Worm (Caenorhabditis elegans): ENCODE data around the gene nhr-91.

nhr-91 gene

DNA sequence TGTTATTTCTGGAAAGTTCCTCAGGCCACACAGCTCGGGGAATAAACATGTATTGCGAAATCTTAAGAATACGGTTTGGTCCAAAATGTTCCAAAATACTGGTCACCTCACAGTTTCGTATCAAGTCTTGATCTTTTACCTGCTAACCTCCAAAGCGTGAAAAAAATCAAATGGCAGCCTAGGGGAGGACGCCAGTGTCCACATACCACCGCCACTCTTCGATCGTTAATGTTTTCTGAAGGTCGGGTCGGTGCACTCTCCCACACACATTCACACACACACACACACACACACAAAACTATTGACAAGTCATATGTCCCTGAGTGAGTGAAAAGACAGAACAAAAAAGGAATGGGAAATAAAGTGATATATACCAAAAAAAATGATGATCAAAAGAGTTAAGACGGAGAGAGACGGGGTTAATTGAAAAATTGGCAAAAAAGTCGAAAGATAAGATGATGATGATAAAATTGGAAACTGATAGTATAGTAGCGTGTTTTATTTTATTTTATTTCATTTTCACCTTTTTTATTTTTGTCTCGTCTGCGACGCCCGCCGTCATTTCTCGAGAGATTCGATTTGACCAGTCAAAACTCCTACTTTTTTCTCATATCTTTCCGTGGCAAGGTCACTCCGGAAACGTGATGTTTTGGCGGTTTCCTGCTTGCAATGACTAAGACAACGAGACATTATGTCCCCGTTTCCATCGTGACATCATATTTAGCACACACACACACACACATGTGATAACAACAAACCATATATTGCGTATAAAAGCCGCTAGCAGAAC is 30.8 kb downstream of the nhr-91 start, which contains the start of gene Y15E3A.5 (continued):
- peak; percentile 74 for TF ChIP-seq crh-2 (tag; optimal IDR thresholded peaks at IDR 0.05)
- TF ChIP-seq nhr-129 (tag; optimal IDR thresholded peaks at IDR 0.05), result peak; percentile 89
- peak; percentile 87 for TF ChIP-seq sma-9 (GFP tag; optimal IDR thresholded peaks at IDR 0.05)
- no peak for TF ChIP-seq sma-9 (tag; optimal IDR thresholded peaks at IDR 0.05)

DNA sequence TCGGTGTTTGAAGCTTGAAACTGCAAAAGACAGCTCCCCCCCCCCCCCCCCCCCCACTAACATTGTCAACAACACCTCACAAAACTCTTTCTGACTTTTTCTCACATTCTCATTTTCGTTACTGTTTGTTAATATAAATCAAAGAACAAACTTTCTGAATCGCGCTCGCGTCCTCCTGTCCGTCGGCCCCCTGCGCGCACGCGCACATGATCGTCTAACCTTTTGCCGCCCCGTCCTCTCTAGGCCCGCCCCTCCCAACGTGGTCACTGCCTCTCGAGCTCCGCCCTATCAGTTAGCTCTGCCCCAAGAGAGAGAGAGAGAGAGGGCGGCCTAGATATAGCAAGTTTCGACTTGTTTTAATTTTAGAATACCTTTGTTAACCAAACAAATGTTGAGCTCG is 31.6 kb downstream of the nhr-91 start:
- TF ChIP-seq F13H6.1 (tag; optimal IDR thresholded peaks at IDR 0.05) (peak; percentile 58), ama-1 (optimal IDR thresholded peaks at IDR 0.05) (peak; percentile 54), mbf-1 (tag; optimal IDR thresholded peaks at IDR 0.05) (no peak), sma-9 (GFP tag; optimal IDR thresholded peaks at IDR 0.05) (peak; percentile 57), sma-9 (tag; optimal IDR thresholded peaks at IDR 0.05) (no peak), skn-1 (tag; optimal IDR thresholded peaks at IDR 0.05) (no peak), mdl-1 (tag; optimal IDR thresholded peaks at IDR 0.05) (peak in 1 of 2 experiments; percentile 11)

DNA sequence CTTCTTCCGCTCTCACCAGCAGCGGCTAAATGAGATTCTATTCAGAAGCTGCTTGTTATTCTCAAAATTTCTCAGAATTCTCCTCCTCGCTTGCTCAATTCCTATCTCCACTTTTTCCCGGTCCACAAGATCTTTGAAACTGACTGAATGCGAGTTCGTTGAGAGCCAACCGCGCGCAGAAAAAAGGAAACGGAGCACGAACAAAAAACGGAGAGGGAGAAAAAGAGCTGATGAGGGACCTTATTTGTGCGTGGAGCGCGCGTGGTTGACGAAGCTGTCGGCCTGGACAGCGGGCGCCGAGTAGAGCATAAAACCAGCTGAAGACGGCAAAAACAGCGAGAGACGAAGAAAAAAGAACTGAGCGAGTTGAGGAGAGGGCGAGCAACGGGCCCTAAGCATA is 32.9 kb downstream of the nhr-91 start:
- TF ChIP-seq C34F6.9 (tag; optimal IDR thresholded peaks at IDR 0.05) (peak; percentile 12), alr-1 (tag; optimal IDR thresholded peaks at IDR 0.05) (no peak), lsy-2 (tag; optimal IDR thresholded peaks at IDR 0.05) (peak in 1 of 2 experiments; percentile 23), Y55F3AM.14 (GFP tag; optimal IDR thresholded peaks at IDR 0.05) (peak; percentile 37), skn-1 (tag; optimal IDR thresholded peaks at IDR 0.05) (no peak), aly-2 (tag; optimal IDR thresholded peaks at IDR 0.05) (no peak), zag-1 (tag; optimal IDR thresholded peaks at IDR 0.05) (peak; percentile 52), lin-13 (GFP tag; optimal IDR thresholded peaks at IDR 0.05) (no peak), peb-1 (tag; optimal IDR thresholded peaks at IDR 0.05) (no peak), sem-4 (tag; optimal IDR thresholded peaks at IDR 0.05) (peak; percentile 35), unc-55 (GFP tag; optimal IDR thresholded peaks at IDR 0.05) (peak; percentile 10), mdl-1 (tag; optimal IDR thresholded peaks at IDR 0.05) (peak; percentile 49 to 59), F13H6.1 (tag; optimal IDR thresholded peaks at IDR 0.05) (peak; percentile 57), egl-27 (tag; optimal IDR thresholded peaks at IDR 0.05) (no peak), nhr-12 (tag; optimal IDR thresholded peaks at IDR 0.05) (no peak), lin-11 (tag; optimal IDR thresholded peaks at IDR 0.05) (peak; percentile 20), dmd-4 (tag; optimal IDR thresholded peaks at IDR 0.05) (no peak), nhr-129 (tag; optimal IDR thresholded peaks at IDR 0.05) (peak; percentile 31), nhr-10 (tag; optimal IDR thresholded peaks at IDR 0.05) (no peak), unc-62 (GFP tag; optimal IDR thresholded peaks at IDR 0.05) (no peak), ztf-4 (tag; optimal IDR thresholded peaks at IDR 0.05) (no peak), nhr-6 (tag; optimal IDR thresholded peaks at IDR 0.05) (no peak), nhr-77 (tag; optimal IDR thresholded peaks at IDR 0.05) (no peak), unc-39 (tag; optimal IDR thresholded peaks at IDR 0.05) (no peak), snpc-4 (tag; optimal IDR thresholded peaks at IDR 0.05) (peak; percentile 11), ama-1 (optimal IDR thresholded peaks at IDR 0.05) (no peak)

- peak; percentile 5 for TF ChIP-seq nhr-21 (tag; optimal IDR thresholded peaks at IDR 0.05)
- no peak for TF ChIP-seq nhr-10 (tag; optimal IDR thresholded peaks at IDR 0.05)
- peak; percentile 6 for TF ChIP-seq sma-3 (GFP tag; optimal IDR thresholded peaks at IDR 0.05)
- TF ChIP-seq sma-9 (GFP tag; optimal IDR thresholded peaks at IDR 0.05), result peak; percentile 64
- no peak for TF ChIP-seq sma-9 (tag; optimal IDR thresholded peaks at IDR 0.05)
- peak; percentile 10 for TF ChIP-seq sem-4 (tag; optimal IDR thresholded peaks at IDR 0.05)
Observed at ce11 chrX:15342744-15343259, 33.6 kb downstream of the nhr-91 start.

DNA sequence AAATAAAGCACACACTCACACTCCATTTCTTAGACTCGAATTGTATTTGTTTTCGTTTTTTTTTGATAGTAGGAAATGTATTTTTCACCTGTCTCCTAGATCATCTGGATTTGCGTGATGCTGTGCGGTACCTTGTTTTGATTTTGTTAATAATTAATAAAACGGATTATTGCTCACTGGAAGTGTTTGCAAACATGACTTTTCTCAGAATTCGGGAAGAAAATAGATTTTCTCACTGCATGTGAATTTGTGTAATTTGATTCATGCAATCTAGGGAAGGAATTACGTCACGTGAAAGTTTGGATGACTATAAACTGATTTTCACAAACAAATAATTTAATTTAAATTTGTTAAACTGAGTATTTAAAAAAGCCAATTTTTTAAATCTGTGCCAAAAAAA is 34.8 kb downstream of the nhr-91 start:
- TF ChIP-seq Y55F3AM.14 (GFP tag; optimal IDR thresholded peaks at IDR 0.05) (no peak), lin-39 (tag; optimal IDR thresholded peaks at IDR 0.05) (no peak), ztf-1 (GFP tag; conservative IDR thresholded peaks at IDR 0.05) (no peak), aly-2 (tag; optimal IDR thresholded peaks at IDR 0.05) (no peak), alr-1 (tag; optimal IDR thresholded peaks at IDR 0.05) (no peak), blmp-1 (tag; optimal IDR thresholded peaks at IDR 0.05; ENCODE audit: insufficient read depth) (no peak), crh-2 (tag; optimal IDR thresholded peaks at IDR 0.05) (no peak), nhr-11 (tag; optimal IDR thresholded peaks at IDR 0.05) (no peak), nhr-6 (tag; optimal IDR thresholded peaks at IDR 0.05) (no peak), ceh-16 (tag; optimal IDR thresholded peaks at IDR 0.05) (no peak), lsy-2 (tag; optimal IDR thresholded peaks at IDR 0.05) (peak in 1 of 2 experiments; percentile 48), zag-1 (tag; optimal IDR thresholded peaks at IDR 0.05) (no peak), sem-4 (tag; optimal IDR thresholded peaks at IDR 0.05) (no peak), mab-5 (tag; optimal IDR thresholded peaks at IDR 0.05) (no peak), fos-1 (tag; optimal IDR thresholded peaks at IDR 0.05) (no peak), ceh-82 (tag; optimal IDR thresholded peaks at IDR 0.05) (no peak), sma-9 (GFP tag; optimal IDR thresholded peaks at IDR 0.05) (peak; percentile 46), sma-9 (tag; optimal IDR thresholded peaks at IDR 0.05) (no peak), lin-11 (tag; optimal IDR thresholded peaks at IDR 0.05) (no peak), snpc-4 (tag; optimal IDR thresholded peaks at IDR 0.05) (no peak), ztf-4 (tag; optimal IDR thresholded peaks at IDR 0.05) (no peak), peb-1 (tag; optimal IDR thresholded peaks at IDR 0.05) (no peak), nhr-21 (tag; optimal IDR thresholded peaks at IDR 0.05) (peak; percentile 37), lin-13 (GFP tag; optimal IDR thresholded peaks at IDR 0.05) (peak; percentile 18), nhr-23 (tag; optimal IDR thresholded peaks at IDR 0.05) (no peak), unc-55 (GFP tag; optimal IDR thresholded peaks at IDR 0.05) (no peak), ama-1 (optimal IDR thresholded peaks at IDR 0.05) (no peak), egl-27 (tag; optimal IDR thresholded peaks at IDR 0.05) (no peak)
